Fruit fly (Drosophila melanogaster): Measurements from ENCODE around the gene CG32376.

CG32376 gene

DNA sequence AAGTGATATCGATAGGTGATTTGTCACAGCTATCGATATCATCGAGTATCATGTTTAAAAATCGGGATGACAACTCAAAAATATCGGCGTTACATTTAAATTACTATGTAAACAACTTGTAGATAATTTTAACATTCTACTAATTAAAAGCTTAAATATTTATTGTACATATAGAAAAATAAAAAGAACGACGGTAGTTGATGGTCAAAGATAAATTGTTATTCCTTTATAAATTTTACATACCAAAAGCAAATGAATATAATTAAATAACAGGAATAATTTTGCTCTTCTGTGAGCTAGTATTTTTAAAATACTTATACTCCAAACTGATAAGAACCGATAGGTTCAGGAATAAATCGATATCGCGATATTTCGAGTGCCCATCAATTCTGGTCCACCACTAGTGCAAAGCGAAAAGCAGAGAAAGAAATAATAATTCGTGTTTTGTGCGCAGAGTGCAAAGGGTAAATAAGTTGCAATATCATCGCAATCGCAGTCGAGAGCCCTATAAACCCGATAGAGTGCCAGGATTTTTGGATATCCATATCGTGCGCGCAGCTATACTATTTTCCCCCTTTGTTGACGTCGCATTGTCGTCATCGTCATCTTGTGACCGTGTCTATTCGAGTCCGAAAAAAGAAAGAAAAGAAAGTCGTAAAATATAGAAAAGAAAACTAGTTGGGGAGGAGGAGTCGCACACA lies 13.7 kb downstream of the CG32376 start, which contains the start of gene lqf:
TSS of gene lqf (plus strand) at position 401 of the 701 bp plus-strand sequence.
- TF ChIP-seq Doc3 (GFP tag; IDR thresholded peaks at IDR 0.05; ENCODE audit: partially characterized antibody) (peak; percentile 77), bbx (GFP tag; IDR thresholded peaks at IDR 0.05; ENCODE audit: partially characterized antibody) (peak; percentile 82), Nf-YB (GFP tag; optimal IDR thresholded peaks at IDR 0.05) (no peak), CG11398 (GFP tag; optimal IDR thresholded peaks at IDR 0.05) (no peak), lilli (GFP tag; optimal IDR thresholded peaks at IDR 0.05) (no peak), Atf-2 (GFP tag; optimal IDR thresholded peaks at IDR 0.05) (no peak), kay (GFP tag; optimal IDR thresholded peaks at IDR 0.05) (no peak), D19B (GFP tag; optimal IDR thresholded peaks at IDR 0.05) (no peak), H2.0 (GFP tag; IDR thresholded peaks at IDR 0.05) (no peak), CG17361 (GFP tag; IDR thresholded peaks at IDR 0.05) (peak; percentile 69), stc (GFP tag; IDR thresholded peaks at IDR 0.05) (0 out of 2 replicates have a peak, but pooled peaks have one; percentile 18), hbn (GFP tag; IDR thresholded peaks at IDR 0.05; ENCODE audit: partially characterized antibody) (peak; percentile 71), Eip74EF (GFP tag; optimal IDR thresholded peaks at IDR 0.05) (no peak), pros (GFP tag; optimal IDR thresholded peaks at IDR 0.05) (no peak), CG6689 (GFP tag; IDR thresholded peaks at IDR 0.05) (no peak), gfzf (GFP tag; optimal IDR thresholded peaks at IDR 0.05) (peak; percentile 15), vnd (GFP tag; IDR thresholded peaks at IDR 0.05; ENCODE audit: partially characterized antibody) (peak; percentile 89), onecut (GFP tag; IDR thresholded peaks at IDR 0.05) (no peak), zen2 (GFP tag; IDR thresholded peaks at IDR 0.05; ENCODE audit: partially characterized antibody) (0 out of 3 replicates have a peak, but pooled peaks have one; percentile 58), CG8388 (GFP tag; optimal IDR thresholded peaks at IDR 0.05) (no peak), Dll (GFP tag; IDR thresholded peaks at IDR 0.05; ENCODE audit: partially characterized antibody) (peak; percentile 92), ems (GFP tag; optimal IDR thresholded peaks at IDR 0.05) (no peak), CG10321 (GFP tag; IDR thresholded peaks at IDR 0.05) (no peak), Fer3 (tag; optimal IDR thresholded peaks at IDR 0.05) (no peak), row (GFP tag; IDR thresholded peaks at IDR 0.05) (peak; percentile 61), Mad (GFP tag; optimal IDR thresholded peaks at IDR 0.05) (no peak), CG15479 (GFP tag; optimal IDR thresholded peaks at IDR 0.05) (no peak), az2 (GFP tag; optimal IDR thresholded peaks at IDR 0.05) (no peak), Lim3 (GFP tag; IDR thresholded peaks at IDR 0.05) (no peak), Side (GFP tag; optimal IDR thresholded peaks at IDR 0.05) (no peak), CG8944 (GFP tag; optimal IDR thresholded peaks at IDR 0.05) (no peak), CG30020 (tag; optimal IDR thresholded peaks at IDR 0.05) (peak; percentile 42), nmo (GFP tag; optimal IDR thresholded peaks at IDR 0.05) (peak; percentile 59), CG15514 (GFP tag; optimal IDR thresholded peaks at IDR 0.05) (peak; percentile 75), CG17829 (tag; optimal IDR thresholded peaks at IDR 0.05) (peak; percentile 17), trem (tag; optimal IDR thresholded peaks at IDR 0.05) (peak; percentile 5), disco-r (GFP tag; optimal IDR thresholded peaks at IDR 0.05) (no peak), CG9797 (GFP tag; optimal IDR thresholded peaks at IDR 0.05) (peak; percentile 31), tup (GFP tag; optimal IDR thresholded peaks at IDR 0.05) (no peak), toy (GFP tag; IDR thresholded peaks at IDR 0.05) (no peak), zen (tag; optimal IDR thresholded peaks at IDR 0.05) (peak; percentile 15), CG8478 (optimal IDR thresholded peaks at IDR 0.05) (no peak), CG11247 (GFP tag; IDR thresholded peaks at IDR 0.05) (no peak), NC2β (GFP tag; optimal IDR thresholded peaks at IDR 0.05) (no peak), CG13775 (GFP tag; optimal IDR thresholded peaks at IDR 0.05) (peak; percentile 20), CG9609 (GFP tag; optimal IDR thresholded peaks at IDR 0.05) (no peak), Antp (GFP tag; optimal IDR thresholded peaks at IDR 0.05) (no peak), CG1647 (GFP tag; optimal IDR thresholded peaks at IDR 0.05) (no peak), Dbx (GFP tag; IDR thresholded peaks at IDR 0.05) (no peak), Six4 (GFP tag; optimal IDR thresholded peaks at IDR 0.05) (no peak)
